Fruit fly (Drosophila melanogaster): ENCODE measurements around the gene kuz.

Gene kuz

dm6 chr2L:13513331-13514261, 36.3 kb upstream of the kuz start (continued):
- TF ChIP-seq CG13123 (GFP tag; optimal IDR thresholded peaks at IDR 0.05) (peak; percentile 14), CG6272 (GFP tag; IDR thresholded peaks at IDR 0.05) (peak; percentile 61; the same call in 1 of the 2 replicates), trem (tag; optimal IDR thresholded peaks at IDR 0.05) (peak; percentile 4), pnt (GFP tag; optimal IDR thresholded peaks at IDR 0.05) (peak; percentile 58), D19B (GFP tag; optimal IDR thresholded peaks at IDR 0.05) (peak; percentile 47), CG7745 (tag; optimal IDR thresholded peaks at IDR 0.05) (no peak), gt (GFP tag; IDR thresholded peaks at IDR 0.05) (no peak), Adf1 (GFP tag; IDR thresholded peaks at IDR 0.05) (peak; percentile 58), CG1024 (GFP tag; IDR thresholded peaks at IDR 0.05) (peak; percentile 47; the same call in 1 of the 2 replicates), jigr1 (GFP tag; IDR thresholded peaks at IDR 0.05) (no peak), CG3281 (GFP tag; optimal IDR thresholded peaks at IDR 0.05) (peak; percentile 70), CG4820 (GFP tag; optimal IDR thresholded peaks at IDR 0.05) (peak; percentile 49), Dref (GFP tag; IDR thresholded peaks at IDR 0.05) (no peak; the same call in 1 of the 2 replicates), peb (GFP tag; IDR thresholded peaks at IDR 0.05) (no peak), CG4854 (GFP tag; optimal IDR thresholded peaks at IDR 0.05) (no peak), CG18476 (GFP tag; optimal IDR thresholded peaks at IDR 0.05) (peak; percentile 20), pfk (GFP tag; optimal IDR thresholded peaks at IDR 0.05) (no peak), rib (GFP tag; IDR thresholded peaks at IDR 0.05) (peak; percentile 45), HmgD (GFP tag; optimal IDR thresholded peaks at IDR 0.05) (peak; percentile 34), HHEX (GFP tag; optimal IDR thresholded peaks at IDR 0.05) (peak; percentile 74), CG12299 (tag; optimal IDR thresholded peaks at IDR 0.05) (no peak), CG15514 (GFP tag; optimal IDR thresholded peaks at IDR 0.05) (peak; percentile 37), CG3847 (GFP tag; IDR thresholded peaks at IDR 0.05) (peak; percentile 74), CG15601 (tag; optimal IDR thresholded peaks at IDR 0.05) (no peak), ro (GFP tag; IDR thresholded peaks at IDR 0.05) (peak; percentile 45), ewg (GFP tag; optimal IDR thresholded peaks at IDR 0.05) (peak; percentile 43), CG32767 (GFP tag; IDR thresholded peaks at IDR 0.05) (no peak), Mes4 (GFP tag; optimal IDR thresholded peaks at IDR 0.05) (peak; percentile 23), CG7372 (GFP tag; IDR thresholded peaks at IDR 0.05) (peak; percentile 59), CG11085 (GFP tag; IDR thresholded peaks at IDR 0.05) (peak; percentile 66), CG5245 (GFP tag; optimal IDR thresholded peaks at IDR 0.05) (peak; percentile 44), CG33557 (GFP tag; optimal IDR thresholded peaks at IDR 0.05) (peak; percentile 14), Lhr (GFP tag; optimal IDR thresholded peaks at IDR 0.05) (no peak), Atf-2 (GFP tag; optimal IDR thresholded peaks at IDR 0.05) (peak; percentile 70), TFAM (GFP tag; optimal IDR thresholded peaks at IDR 0.05) (peak; percentile 10), CG2889 (GFP tag; IDR thresholded peaks at IDR 0.05) (peak; percentile 57; the same call in 2 of the 3 replicates), dm (GFP tag; optimal IDR thresholded peaks at IDR 0.05) (no peak), sc (optimal IDR thresholded peaks at IDR 0.05) (no peak), sc (GFP tag; optimal IDR thresholded peaks at IDR 0.05) (no peak), dan (GFP tag; IDR thresholded peaks at IDR 0.05) (no peak), sens-2 (GFP tag; IDR thresholded peaks at IDR 0.05) (no peak), chm (GFP tag; IDR thresholded peaks at IDR 0.05) (no peak; the same call in none of the 2 replicates), CG10462 (GFP tag; optimal IDR thresholded peaks at IDR 0.05) (no peak), Bgb (GFP tag; IDR thresholded peaks at IDR 0.05; ENCODE audit: partially characterized antibody) (no peak), Eip74EF (GFP tag; optimal IDR thresholded peaks at IDR 0.05) (no peak), Myb (GFP tag; optimal IDR thresholded peaks at IDR 0.05) (peak; percentile 36), zfh1 (GFP tag; IDR thresholded peaks at IDR 0.05) (peak; percentile 73), stc (GFP tag; IDR thresholded peaks at IDR 0.05) (peak; percentile 70), CG17912 (GFP tag; optimal IDR thresholded peaks at IDR 0.05) (no peak)
